Fruit fly (Drosophila melanogaster): Measurements from ENCODE around the gene nAChRalpha5.

dm6 chr2L:14113207-14113606 is 73.2 kb downstream of the nAChRalpha5 start:
- TF ChIP-seq CG7101 (tag; optimal IDR thresholded peaks at IDR 0.05), result no peak
- no peak for TF ChIP-seq bab1 (GFP tag; optimal IDR thresholded peaks at IDR 0.05)
- TF ChIP-seq CG12768 (GFP tag; optimal IDR thresholded peaks at IDR 0.05), result no peak
